Worm (Caenorhabditis elegans) whole organism, L2 larva: ENCODE measurements around the gene C16D9.3.

Experiments
- R02D3.7 ChIP-seq: fragments of 150-350 bp; optimal IDR thresholded peaks from 2 replicates; lab custom pipeline; 2014; ENCODE audit warnings: missing biosample characterization, missing genetic modification characterization
- alr-1 ChIP-seq: fragments of 150-350 bp; optimal IDR thresholded peaks from 2 replicates; lab custom pipeline; 2014; ENCODE audit warnings: missing biosample characterization, missing genetic modification characterization
- aly-2 ChIP-seq: fragments of 150-350 bp; optimal IDR thresholded peaks from 2 replicates; lab custom pipeline; 2014; ENCODE audit warnings: missing biosample characterization, missing genetic modification characterization
- ama-1 ChIP-seq: fragments of 150-350 bp; optimal IDR thresholded peaks from 2 replicates; lab custom pipeline; 2018; ENCODE audit warnings: inconsistent platforms
- gmeb-1 ChIP-seq: fragments of 150-350 bp; optimal IDR thresholded peaks from 2 replicates; lab custom pipeline; 2014; ENCODE audit warnings: missing biosample characterization, missing genetic modification characterization
- lin-11 ChIP-seq: fragments of 150-350 bp; sonication (generic microtip); optimal IDR thresholded peaks from 2 replicates; lab custom pipeline; 2014; ENCODE audit warnings: missing biosample characterization, missing genetic modification characterization, inconsistent platforms, mixed read lengths
- mab-5 ChIP-seq: fragments of 150-350 bp; optimal IDR thresholded peaks from 2 replicates; lab custom pipeline; 2014; ENCODE audit warnings: missing biosample characterization, missing genetic modification characterization
- mbf-1 ChIP-seq: sonication (generic microtip); optimal IDR thresholded peaks from 2 replicates; lab custom pipeline; 2017; ENCODE audit warnings: missing biosample characterization, missing genetic modification characterization
- nhr-10 ChIP-seq: sonication (generic microtip); optimal IDR thresholded peaks from 2 replicates; lab custom pipeline; 2017; ENCODE audit warnings: missing biosample characterization, missing genetic modification characterization
- nhr-129 ChIP-seq: fragments of 150-350 bp; optimal IDR thresholded peaks from 2 replicates; lab custom pipeline; 2014; ENCODE audit warnings: missing biosample characterization, missing genetic modification characterization
- nhr-77 ChIP-seq: fragments of 150-350 bp; optimal IDR thresholded peaks from 2 replicates; lab custom pipeline; 2014; ENCODE audit warnings: missing biosample characterization, missing genetic modification characterization
- unc-62 ChIP-seq: fragments of 150-350 bp; optimal IDR thresholded peaks from 2 replicates; lab custom pipeline; 2014; ENCODE audit warnings: missing biosample characterization, missing genetic modification reagents, missing genetic modification characterization
- ztf-4 ChIP-seq: fragments of 150-350 bp; optimal IDR thresholded peaks from 2 replicates; lab custom pipeline; 2014; ENCODE audit warnings: missing biosample characterization, missing genetic modification characterization

DNA sequence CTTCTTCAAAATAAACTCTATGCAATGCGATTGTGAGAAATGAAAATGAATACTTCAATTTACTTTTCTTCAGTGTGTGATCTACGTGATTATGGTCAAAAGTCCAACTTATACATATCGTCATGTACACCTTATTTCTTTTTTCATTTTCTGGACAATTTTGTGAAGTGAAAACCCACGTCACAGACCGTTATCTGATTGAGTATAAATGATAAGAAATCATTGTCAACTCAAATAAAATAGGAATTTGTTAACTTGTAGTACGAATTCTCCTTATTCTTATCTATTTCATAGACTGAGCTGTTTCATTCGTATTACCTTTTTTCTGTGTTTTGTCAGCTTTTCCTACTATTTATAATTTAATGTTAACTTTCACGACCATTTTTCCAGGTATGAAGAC lies 32.2 kb upstream of the C16D9.3 start, which contains the start of gene asp-5:
- TF ChIP-seq gmeb-1 (tag; lab: Kevin White, UChicago) (no peak), unc-62 (GFP tag; lab: Kevin White, UChicago) (no peak), ama-1 (lab: Kevin White, UChicago) (no peak), alr-1 (tag; lab: Kevin White, UChicago) (no peak), R02D3.7 (no peak), aly-2 (tag; lab: Kevin White, UChicago) (no peak), lin-11 (tag; lab: Kevin White, UChicago) (no peak), nhr-129 (tag; lab: Kevin White, UChicago) (no peak), ztf-4 (tag; lab: Kevin White, UChicago) (no peak), mbf-1 (tag; lab: Kevin White, UChicago) (no peak), nhr-77 (no peak), nhr-10 (tag; lab: Kevin White, UChicago) (no peak), mab-5 (tag; lab: Kevin White, UChicago) (no peak)
